Fruit fly (Drosophila melanogaster): ENCODE data around the gene CG5011.

CG5011 gene

DNA sequence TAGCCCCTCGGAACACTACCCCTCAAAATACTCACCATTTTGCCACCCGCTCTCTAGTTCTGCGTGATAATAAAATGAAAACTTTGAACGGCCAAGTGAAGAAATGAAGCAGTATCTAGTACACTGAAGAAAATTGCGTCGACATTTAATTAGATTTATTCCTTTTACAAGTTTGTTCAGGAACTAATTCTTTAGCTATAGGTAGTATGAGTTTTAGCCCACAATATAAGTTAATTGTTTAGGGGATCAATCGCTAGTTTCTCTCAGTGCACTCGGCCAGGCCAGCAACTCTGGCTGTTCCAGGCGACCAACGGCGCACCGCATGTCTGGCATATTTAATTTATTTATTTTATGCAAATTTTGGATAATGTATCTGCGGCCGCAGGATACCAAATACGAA lies 30.2 kb downstream of the CG5011 start (continued):
- no peak for TF ChIP-seq gcm (GFP tag; optimal IDR thresholded peaks at IDR 0.05)
- no peak for TF ChIP-seq CG10543 (GFP tag; optimal IDR thresholded peaks at IDR 0.05)
- TF ChIP-seq CG31365 (tag; optimal IDR thresholded peaks at IDR 0.05) = no peak
- no peak for TF ChIP-seq chn (GFP tag; optimal IDR thresholded peaks at IDR 0.05)
- no peak for TF ChIP-seq CG1792 (GFP tag; optimal IDR thresholded peaks at IDR 0.05)
- TF ChIP-seq CG31224 (GFP tag; IDR thresholded peaks at IDR 0.05) = no peak
- TF ChIP-seq CG1529 (GFP tag; optimal IDR thresholded peaks at IDR 0.05) = no peak
- TF ChIP-seq CG8944 (GFP tag; optimal IDR thresholded peaks at IDR 0.05) = no peak
- no peak for TF ChIP-seq Awh (GFP tag; IDR thresholded peaks at IDR 0.05)
- no peak for TF ChIP-seq NFAT (GFP tag; IDR thresholded peaks at IDR 0.05)
- TF ChIP-seq repo (GFP tag; optimal IDR thresholded peaks at IDR 0.05) = no peak
- TF ChIP-seq TFAM (GFP tag; optimal IDR thresholded peaks at IDR 0.05) = no peak
- TF ChIP-seq CG2712 (tag; optimal IDR thresholded peaks at IDR 0.05) = peak; percentile 18
- no peak for TF ChIP-seq eyg (GFP tag; optimal IDR thresholded peaks at IDR 0.05)
- no peak for TF ChIP-seq CG17568 (GFP tag; optimal IDR thresholded peaks at IDR 0.05)
- TF ChIP-seq CG7556 (GFP tag; optimal IDR thresholded peaks at IDR 0.05) = peak; percentile 58
- TF ChIP-seq Ets97D (GFP tag; optimal IDR thresholded peaks at IDR 0.05) = no peak
- no peak for TF ChIP-seq ems (GFP tag; optimal IDR thresholded peaks at IDR 0.05)
- no peak for TF ChIP-seq jigr1 (GFP tag; IDR thresholded peaks at IDR 0.05)
- TF ChIP-seq exex (tag; optimal IDR thresholded peaks at IDR 0.05) = no peak

- TF ChIP-seq Sox102F (GFP tag; optimal IDR thresholded peaks at IDR 0.05) (no peak), Dfd (GFP tag; optimal IDR thresholded peaks at IDR 0.05) (no peak), CG3407 (GFP tag; optimal IDR thresholded peaks at IDR 0.05) (no peak), dan (GFP tag; IDR thresholded peaks at IDR 0.05) (0 out of 2 replicates have a peak, but pooled peaks have one; percentile 7), CkIIα-i1 (GFP tag; IDR thresholded peaks at IDR 0.05) (no peak)
Measured at dm6 chr2L:1239736-1240135, 39.3 kb downstream of the CG5011 start, which contains the start of gene CG5397. Gene CG5397, plus strand, starts transcription at chr2L:1240036.

Data from whole organism, embryonic.